Fruit fly (Drosophila melanogaster): Measurements from ENCODE around the gene CG11630.
A peak's percentile ranks its signal among the peaks of the same experiment; 100 is the strongest.

The CG11630 gene

DNA sequence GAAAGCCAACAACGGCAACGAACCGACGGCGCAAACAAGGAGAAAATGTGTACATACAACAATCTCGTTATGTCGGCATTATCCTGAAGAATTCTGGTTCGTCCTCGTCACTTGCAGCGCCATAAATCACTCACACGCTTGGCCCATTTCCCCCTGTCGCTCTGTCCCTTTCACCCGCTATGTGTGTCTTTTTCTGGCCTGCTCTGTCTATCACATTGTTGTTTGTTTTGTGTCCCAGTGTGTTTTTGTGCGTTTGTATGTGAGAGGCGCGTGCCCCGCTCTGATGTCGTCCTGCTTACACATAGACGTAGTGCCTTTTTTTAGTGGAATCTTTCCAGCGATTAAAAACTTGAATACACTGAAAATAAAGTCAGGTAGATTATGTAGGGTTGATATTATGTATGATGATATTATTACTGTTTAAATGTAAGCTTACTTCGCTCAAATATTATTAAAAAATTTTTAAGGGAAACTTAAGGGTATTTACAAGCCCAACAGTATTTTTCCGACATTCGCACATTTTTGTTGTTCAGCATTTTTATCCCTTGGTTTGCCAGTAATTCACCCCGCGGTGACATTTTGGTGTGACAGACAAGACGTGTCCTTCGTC lies 5.7 kb upstream of the CG11630 start (continued):
- TF ChIP-seq dmrt99B (tag; optimal IDR thresholded peaks at IDR 0.05): peak; percentile 46
- TF ChIP-seq Mrtf (GFP tag; IDR thresholded peaks at IDR 0.05): no peak
- TF ChIP-seq Hr51 (GFP tag; optimal IDR thresholded peaks at IDR 0.05): peak in 1 of 2 experiments; percentile 24
- TF ChIP-seq Tbp (GFP tag; optimal IDR thresholded peaks at IDR 0.05): no peak
- no peak for TF ChIP-seq Hmr (GFP tag; optimal IDR thresholded peaks at IDR 0.05)
- TF ChIP-seq Neu2 (GFP tag; optimal IDR thresholded peaks at IDR 0.05; ENCODE audit: borderline replicate concordance): no peak
- 0 out of 2 replicates have a peak, but pooled peaks have one; percentile 28 for TF ChIP-seq CG4360 (GFP tag; IDR thresholded peaks at IDR 0.05)
- no peak for TF ChIP-seq nom (GFP tag; optimal IDR thresholded peaks at IDR 0.05)
- TF ChIP-seq CG13296 (GFP tag; optimal IDR thresholded peaks at IDR 0.05): no peak
- TF ChIP-seq Nf-YB (GFP tag; optimal IDR thresholded peaks at IDR 0.05): peak; percentile 81
- peak; percentile 7 for TF ChIP-seq nmo (GFP tag; optimal IDR thresholded peaks at IDR 0.05)
- TF ChIP-seq Dfd (GFP tag; optimal IDR thresholded peaks at IDR 0.05): no peak
- TF ChIP-seq unpg (GFP tag; optimal IDR thresholded peaks at IDR 0.05): peak; percentile 32
- no peak for TF ChIP-seq danr (GFP tag; IDR thresholded peaks at IDR 0.05)
- TF ChIP-seq CG6689 (GFP tag; IDR thresholded peaks at IDR 0.05): 0 out of 2 replicates have a peak, but pooled peaks have one; percentile 9
- no peak for TF ChIP-seq CG30020 (tag; optimal IDR thresholded peaks at IDR 0.05)
- peak; percentile 39; the same call in 1 of the 2 replicates for TF ChIP-seq Ada2b (GFP tag; IDR thresholded peaks at IDR 0.05)
- TF ChIP-seq gcm2 (GFP tag; optimal IDR thresholded peaks at IDR 0.05): no peak
- TF ChIP-seq CG7357 (GFP tag; IDR thresholded peaks at IDR 0.05): no peak
- TF ChIP-seq cad (GFP tag; optimal IDR thresholded peaks at IDR 0.05): peak; percentile 74
- peak; percentile 27 for TF ChIP-seq phol (tag; optimal IDR thresholded peaks at IDR 0.05)

DNA sequence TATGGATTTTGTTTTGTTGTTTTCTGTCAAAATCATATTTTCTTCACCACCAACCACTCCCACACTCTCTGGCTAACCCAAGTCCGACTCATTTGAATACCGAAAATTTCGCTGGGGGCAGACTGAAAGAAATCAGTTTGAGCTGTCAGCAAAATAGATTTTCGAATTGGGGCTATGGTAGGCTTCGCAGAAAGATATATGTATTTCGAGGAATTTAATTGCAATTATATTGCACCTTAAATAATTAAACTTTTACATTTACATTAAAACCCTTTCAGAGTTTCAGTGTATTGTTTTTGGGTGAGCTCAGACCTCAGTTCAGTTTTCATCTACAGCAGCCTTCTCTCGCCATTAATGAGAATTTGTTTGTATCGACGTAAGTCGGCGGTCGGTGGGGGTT lies 3.1 kb upstream of the CG11630 start:
- TF ChIP-seq Poxn (GFP tag; IDR thresholded peaks at IDR 0.05) (no peak), insv (GFP tag; optimal IDR thresholded peaks at IDR 0.05) (no peak), gsb-n (tag; optimal IDR thresholded peaks at IDR 0.05) (no peak), CG7839 (tag; optimal IDR thresholded peaks at IDR 0.05) (peak; percentile 70), CG6854 (GFP tag; optimal IDR thresholded peaks at IDR 0.05) (no peak), CG12071 (GFP tag; optimal IDR thresholded peaks at IDR 0.05) (peak; percentile 20), CG8924 (tag; optimal IDR thresholded peaks at IDR 0.05) (peak; percentile 62), inv (GFP tag; IDR thresholded peaks at IDR 0.05; ENCODE audit: partially characterized antibody) (no peak), caup (GFP tag; optimal IDR thresholded peaks at IDR 0.05; ENCODE audit: severe bottlenecking) (peak; percentile 41), Blimp-1 (GFP tag; optimal IDR thresholded peaks at IDR 0.05) (peak; percentile 64), zen2 (GFP tag; IDR thresholded peaks at IDR 0.05; ENCODE audit: partially characterized antibody) (no peak), Bgb (GFP tag; IDR thresholded peaks at IDR 0.05; ENCODE audit: partially characterized antibody) (no peak), CG14710 (tag; optimal IDR thresholded peaks at IDR 0.05) (peak; percentile 24), chn (GFP tag; optimal IDR thresholded peaks at IDR 0.05) (peak; percentile 28), lilli (GFP tag; optimal IDR thresholded peaks at IDR 0.05) (peak; percentile 67), CG11723 (GFP tag; optimal IDR thresholded peaks at IDR 0.05) (no peak), croc (GFP tag; conservative IDR thresholded peaks at IDR 0.05) (peak; percentile 27; the same call in 2 of the 3 replicates), trh (GFP tag; optimal IDR thresholded peaks at IDR 0.05) (no peak), CG4617 (GFP tag; optimal IDR thresholded peaks at IDR 0.05; ENCODE audit: borderline replicate concordance) (no peak), sd (tag; optimal IDR thresholded peaks at IDR 0.05) (no peak), her (GFP tag; optimal IDR thresholded peaks at IDR 0.05) (no peak), CG3838 (GFP tag; optimal IDR thresholded peaks at IDR 0.05) (no peak), CG12744 (GFP tag; optimal IDR thresholded peaks at IDR 0.05) (no peak), CG18476 (GFP tag; optimal IDR thresholded peaks at IDR 0.05) (peak; percentile 50), pros (GFP tag; optimal IDR thresholded peaks at IDR 0.05) (peak; percentile 29), PHDP (tag; optimal IDR thresholded peaks at IDR 0.05) (peak; percentile 46), sima (GFP tag; optimal IDR thresholded peaks at IDR 0.05) (no peak), CG15601 (tag; optimal IDR thresholded peaks at IDR 0.05) (peak; percentile 34)

All from whole organism, embryonic.